Worm (Caenorhabditis elegans) whole organism, L3 larva: Measurements from ENCODE around the gene tth-1.

Experiments used
- fkh-2 ChIP-seq: fragments of 150-350 bp; optimal IDR thresholded peaks from 2 replicates; lab custom pipeline; 2014; ENCODE audit warnings: missing biosample characterization, missing genetic modification reagents, missing genetic modification characterization
- nhr-12 ChIP-seq: fragments of 150-350 bp; optimal IDR thresholded peaks from 2 replicates; lab custom pipeline; 2014; ENCODE audit warnings: missing biosample characterization, missing genetic modification characterization
- nhr-25 ChIP-seq: sonication (generic microtip); optimal IDR thresholded peaks from 2 replicates; lab custom pipeline; 2017; ENCODE audit warnings: missing biosample characterization, missing genetic modification characterization

DNA sequence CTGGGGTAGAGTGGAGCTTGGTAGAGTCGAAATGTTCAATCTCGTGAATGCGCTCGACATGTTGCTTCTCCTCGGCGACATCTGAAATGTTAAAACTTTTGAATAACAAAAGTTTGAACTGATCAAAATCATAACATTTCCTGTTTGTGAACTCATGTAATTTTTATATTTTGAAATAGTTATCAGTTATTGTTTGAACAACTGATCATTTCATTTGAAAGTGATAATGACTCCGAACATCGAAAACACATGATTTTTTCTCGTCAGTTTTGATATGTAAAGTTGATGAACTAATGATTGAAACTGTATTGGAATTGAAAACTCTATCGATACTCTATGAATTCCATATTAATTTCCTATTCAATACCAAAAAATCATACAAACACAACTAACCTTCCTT, 334 bp downstream of the tth-1 start:
- TF ChIP-seq nhr-12 (tag; lab: Kevin White, UChicago): no peak
- TF ChIP-seq fkh-2 (tag; lab: Kevin White, UChicago): no peak
- no peak for TF ChIP-seq nhr-25 (tag; lab: Kevin White, UChicago)
